Worm (Caenorhabditis elegans) whole organism, L2 larva: Measurements from ENCODE around the gene mfsd-12.

Experiments used
- blmp-1 ChIP-seq: sonication (generic microtip); optimal IDR thresholded peaks from 2 replicates; lab custom pipeline; 2017; ENCODE audit warnings: missing genetic modification characterization, mild to moderate bottlenecking, missing compliant biosample characterization, antibody characterized with exemption, moderate library complexity; ENCODE audit not compliant: insufficient read depth
- fos-1 ChIP-seq: fragments of 150-350 bp; optimal IDR thresholded peaks from 2 replicates; lab custom pipeline; 2014; ENCODE audit warnings: missing biosample characterization, missing genetic modification characterization
- lin-11 ChIP-seq: fragments of 150-350 bp; sonication (generic microtip); optimal IDR thresholded peaks from 2 replicates; lab custom pipeline; 2014; ENCODE audit warnings: missing biosample characterization, missing genetic modification characterization, inconsistent platforms, mixed read lengths
- nhr-12 ChIP-seq: fragments of 150-350 bp; optimal IDR thresholded peaks from 2 replicates; lab custom pipeline; 2014; ENCODE audit warnings: missing biosample characterization, missing genetic modification characterization
- nhr-23 ChIP-seq: fragments of 150-350 bp; optimal IDR thresholded peaks from 2 replicates; lab custom pipeline; 2014; ENCODE audit warnings: missing biosample characterization, missing genetic modification reagents, missing genetic modification characterization
- skn-1 ChIP-seq: sonication (generic microtip); optimal IDR thresholded peaks from 2 replicates; lab custom pipeline; 2017; ENCODE audit warnings: missing biosample characterization, missing genetic modification characterization
- unc-62 ChIP-seq: fragments of 150-350 bp; optimal IDR thresholded peaks from 2 replicates; lab custom pipeline; 2014; ENCODE audit warnings: missing biosample characterization, missing genetic modification reagents, missing genetic modification characterization
- zag-1 ChIP-seq: fragments of 150-350 bp; optimal IDR thresholded peaks from 2 replicates; lab custom pipeline; 2014; ENCODE audit warnings: missing biosample characterization, missing genetic modification characterization
- ztf-11 ChIP-seq: sonication (generic microtip); optimal IDR thresholded peaks from 2 replicates; lab custom pipeline; 2017; ENCODE audit warnings: missing biosample characterization, missing genetic modification characterization
- ztf-4 ChIP-seq: fragments of 150-350 bp; optimal IDR thresholded peaks from 2 replicates; lab custom pipeline; 2014; ENCODE audit warnings: missing biosample characterization, missing genetic modification characterization

ce11 chrX:4662964-4663684 lies 4.8 kb upstream of the mfsd-12 start:
- TF ChIP-seq skn-1 (tag; lab: Kevin White, UChicago) (no peak), zag-1 (tag; lab: Kevin White, UChicago) (no peak), fos-1 (tag; lab: Kevin White, UChicago) (peak; percentile 11), ztf-11 (tag; lab: Kevin White, UChicago) (no peak), ztf-4 (no peak), blmp-1 (tag; lab: Kevin White, UChicago) (peak; percentile 74), nhr-23 (tag; lab: Kevin White, UChicago) (no peak), unc-62 (GFP tag; lab: Kevin White, UChicago) (no peak), nhr-12 (tag; lab: Kevin White, UChicago) (no peak), lin-11 (tag; lab: Kevin White, UChicago) (no peak)
